Fruit fly (Drosophila melanogaster) whole organism, embryonic: Measurements from ENCODE around the gene g.

Experiments
- Atf3 ChIP-seq: fragments of 200-800 bp; sonication (Bioruptor generic); optimal IDR thresholded peaks from 3 replicates; lab custom pipeline; 2016; ENCODE audit warnings: missing biosample characterization, missing genetic modification characterization
- BEAF-32 ChIP-seq: fragments of 200-800 bp; sonication (Bioruptor generic); optimal IDR thresholded peaks from 3 replicates; lab custom pipeline; 2017; ENCODE audit warnings: missing biosample characterization, missing genetic modification characterization, mild to moderate bottlenecking, moderate library complexity, missing genetic modification reagents
- Bgb ChIP-seq: fragments of 200-800 bp; sonication (Bioruptor generic); IDR thresholded peaks from 2 replicates; pipeline ENCODE4 v1.3.6; 2022; ENCODE audit warnings: missing biosample characterization, missing genetic modification characterization; ENCODE audit not compliant: partially characterized antibody
- Bteb2 ChIP-seq: fragments of 200-800 bp; sonication (Bioruptor generic); optimal IDR thresholded peaks from 2 replicates; lab custom pipeline; 2016; ENCODE audit warnings: missing biosample characterization, missing genetic modification characterization
- CG11398 ChIP-seq: fragments of 200-800 bp; sonication (Bioruptor generic); optimal IDR thresholded peaks from 2 replicates; lab custom pipeline; 2016; ENCODE audit warnings: missing biosample characterization, missing genetic modification characterization
- CG11456 ChIP-seq: fragments of 200-800 bp; sonication (Bioruptor generic); IDR thresholded peaks from 3 replicates; pipeline ENCODE4 v1.3.6; 2022; ENCODE audit warnings: missing biosample characterization, missing genetic modification characterization
- CG11504 ChIP-seq: fragments of 200-800 bp; sonication (Bioruptor generic); optimal IDR thresholded peaks from 3 replicates; lab custom pipeline; 2019; ENCODE audit warnings: missing biosample characterization, mild to moderate bottlenecking, missing genetic modification characterization, moderate library complexity
- CG12391 ChIP-seq: fragments of 200-800 bp; sonication (Bioruptor generic); optimal IDR thresholded peaks from 3 replicates; lab custom pipeline; 2018; ENCODE audit warnings: missing biosample characterization, mild to moderate bottlenecking, missing genetic modification characterization, moderate library complexity
- CG13894 ChIP-seq: fragments of 200-800 bp; sonication (Bioruptor generic); optimal IDR thresholded peaks from 3 replicates; lab custom pipeline; 2018; ENCODE audit warnings: missing biosample characterization, mild to moderate bottlenecking, missing genetic modification characterization, moderate library complexity
- CG17361 ChIP-seq: fragments of 200-800 bp; sonication (Bioruptor generic); IDR thresholded peaks from 3 replicates; pipeline ENCODE4 v1.3.6; 2022; ENCODE audit warnings: missing biosample characterization, missing genetic modification characterization
- CG2120 ChIP-seq: fragments of 200-800 bp; sonication (Bioruptor generic); optimal IDR thresholded peaks from 3 replicates; lab custom pipeline; 2016; ENCODE audit warnings: missing biosample characterization, missing genetic modification characterization
- CG2129 ChIP-seq: fragments of 200-800 bp; sonication (Bioruptor generic); IDR thresholded peaks from 2 replicates; pipeline ENCODE4 v1.3.6; 2022; ENCODE audit warnings: missing biosample characterization, missing genetic modification characterization; ENCODE audit not compliant: partially characterized antibody
- CG3163 ChIP-seq: fragments of 200-800 bp; sonication (Bioruptor generic); optimal IDR thresholded peaks from 3 replicates; lab custom pipeline; 2016; ENCODE audit warnings: missing biosample characterization, missing genetic modification characterization
- CG3838 ChIP-seq: fragments of 200-800 bp; sonication (Bioruptor generic); optimal IDR thresholded peaks from 3 replicates; lab custom pipeline; 2016; ENCODE audit warnings: missing biosample characterization, missing genetic modification characterization
- CG42726 ChIP-seq: fragments of 200-800 bp; sonication (Bioruptor generic); IDR thresholded peaks from 2 replicates; pipeline ENCODE4 v1.3.6; 2022; ENCODE audit warnings: missing biosample characterization, missing genetic modification characterization; ENCODE audit not compliant: partially characterized antibody
- CG4282 ChIP-seq: fragments of 200-800 bp; sonication (Bioruptor generic); optimal IDR thresholded peaks from 2 replicates; lab custom pipeline; 2016; ENCODE audit warnings: missing biosample characterization, missing genetic modification characterization
- CG43689 ChIP-seq: fragments of 200-800 bp; sonication (Bioruptor generic); IDR thresholded peaks from 2 replicates; pipeline ENCODE4 v1.3.6; 2022; ENCODE audit warnings: missing biosample characterization, missing genetic modification characterization
- CG4820 ChIP-seq: fragments of 200-800 bp; sonication (Bioruptor generic); optimal IDR thresholded peaks from 3 replicates; lab custom pipeline; 2016; ENCODE audit warnings: missing biosample characterization, missing genetic modification characterization
- CG5180 ChIP-seq: fragments of 200-800 bp; sonication (Bioruptor generic); optimal IDR thresholded peaks from 3 replicates; lab custom pipeline; 2017; ENCODE audit warnings: missing biosample characterization, missing genetic modification characterization, mild to moderate bottlenecking, moderate library complexity, missing genetic modification reagents
- CG5953 ChIP-seq: fragments of 200-800 bp; sonication (Bioruptor generic); IDR thresholded peaks from 2 replicates; pipeline ENCODE4 v1.3.6; 2022; ENCODE audit warnings: missing biosample characterization, missing genetic modification characterization
- CG6813 ChIP-seq: fragments of 200-800 bp; sonication (Bioruptor generic); optimal IDR thresholded peaks from 2 replicates; lab custom pipeline; 2017; ENCODE audit warnings: missing biosample characterization, missing genetic modification characterization, mild to moderate bottlenecking, moderate library complexity, missing genetic modification reagents
- Lhr ChIP-seq: fragments of 200-800 bp; sonication (Bioruptor generic); optimal IDR thresholded peaks from 3 replicates; lab custom pipeline; 2017; ENCODE audit warnings: mild to moderate bottlenecking, missing biosample characterization, missing genetic modification reagents, missing genetic modification characterization
- MTF-1 ChIP-seq: fragments of 200-800 bp; sonication (Bioruptor generic); optimal IDR thresholded peaks from 2 replicates; lab custom pipeline; 2018; ENCODE audit warnings: missing biosample characterization, mild to moderate bottlenecking, missing genetic modification characterization, borderline replicate concordance
- Mad ChIP-seq: fragments of 200-800 bp; sonication (Bioruptor generic); optimal IDR thresholded peaks from 2 replicates; lab custom pipeline; 2016; ENCODE audit warnings: missing biosample characterization, missing genetic modification characterization
- Sox102F ChIP-seq: fragments of 200-800 bp; sonication (Bioruptor generic); optimal IDR thresholded peaks from 2 replicates; lab custom pipeline; 2018; ENCODE audit warnings: missing biosample characterization, mild to moderate bottlenecking, missing genetic modification characterization, moderate library complexity
- Xbp1 ChIP-seq: fragments of 200-800 bp; sonication (Bioruptor generic); optimal IDR thresholded peaks from 3 replicates; lab custom pipeline; 2016; ENCODE audit warnings: missing biosample characterization, mild to moderate bottlenecking, missing genetic modification characterization
- Xrp1 ChIP-seq: fragments of 200-800 bp; sonication (Bioruptor generic); IDR thresholded peaks from 2 replicates; pipeline ENCODE4 v1.3.6; 2022; ENCODE audit warnings: missing biosample characterization, missing genetic modification characterization
- aop ChIP-seq: fragments of 200-800 bp; sonication (Bioruptor generic); IDR thresholded peaks from 2 replicates; pipeline ENCODE4 v1.3.6; 2022; ENCODE audit warnings: missing biosample characterization, missing genetic modification characterization
- cad ChIP-seq: fragments of >200 bp; optimal IDR thresholded peaks from 2 replicates; lab custom pipeline; 2017; ENCODE audit warnings: missing biosample characterization, missing genetic modification characterization
- chm ChIP-seq: fragments of 200-800 bp; sonication (Bioruptor generic); IDR thresholded peaks from 2 replicates; pipeline ENCODE4 v1.3.6; 2022; ENCODE audit warnings: missing biosample characterization, missing genetic modification characterization
- dmrt11E ChIP-seq: fragments of 200-800 bp; sonication (Bioruptor generic); optimal IDR thresholded peaks from 3 replicates; lab custom pipeline; 2018; ENCODE audit warnings: missing biosample characterization, mild to moderate bottlenecking, missing genetic modification characterization, moderate library complexity
- en ChIP-seq: fragments of 200-800 bp; sonication (Bioruptor generic); optimal IDR thresholded peaks from 2 replicates; lab custom pipeline; 2016; ENCODE audit warnings: missing biosample characterization, missing genetic modification characterization
- ftz-f1 ChIP-seq: fragments of 200-800 bp; sonication (Bioruptor generic); optimal IDR thresholded peaks from 2 replicates; lab custom pipeline; 2016; ENCODE audit warnings: missing biosample characterization, missing genetic modification characterization
- h ChIP-seq: fragments of >200 bp; optimal IDR thresholded peaks from 2 replicates; lab custom pipeline; 2017
- ind ChIP-seq: fragments of 200-800 bp; sonication (Bioruptor generic); optimal IDR thresholded peaks from 3 replicates; lab custom pipeline; 2016; ENCODE audit warnings: missing biosample characterization, missing genetic modification characterization
- insv ChIP-seq, 2 experiments: fragments of 200-800 bp; sonication (Bioruptor generic); optimal IDR thresholded peaks; 3 replicates each; lab custom pipeline; 2016 to 2018; ENCODE audit warnings: missing biosample characterization in 2 of 2, missing genetic modification characterization in 2 of 2
- otp ChIP-seq: fragments of 200-800 bp; sonication (Bioruptor generic); IDR thresholded peaks from 3 replicates; pipeline ENCODE4, ENCODE4 v1.3.6; 2022; ENCODE audit warnings: missing biosample characterization, missing genetic modification characterization
- prd ChIP-seq, 3 experiments: fragments of >200 bp in 2 of 3; fragments of 200-800 bp in 1 of 3; sonication (Bioruptor generic) in 1 of 3; optimal IDR thresholded peaks in 2 of 3; IDR thresholded peaks in 1 of 3; 2 replicates in 2 of 3; 3 replicates in 1 of 3; pipeline versions ENCODE4 v1.3.6 to Lab custom; 2017 to 2022; ENCODE audit warnings: missing biosample characterization in 1 of 3, missing genetic modification characterization in 1 of 3
- sc ChIP-seq, 3 experiments: fragments of >200 bp in 2 of 3; fragments of 200-800 bp in 1 of 3; sonication (Bioruptor generic) in 1 of 3; optimal IDR thresholded peaks; 2 replicates in 2 of 3; 3 replicates in 1 of 3; lab custom pipeline; 2017; ENCODE audit warnings: mild to moderate bottlenecking in 1 of 3, missing biosample characterization in 1 of 3, missing genetic modification characterization in 1 of 3, missing genetic modification reagents in 1 of 3
- sd ChIP-seq: fragments of 200-800 bp; sonication (Bioruptor generic); optimal IDR thresholded peaks from 3 replicates; lab custom pipeline; 2018; ENCODE audit warnings: missing biosample characterization, mild to moderate bottlenecking, missing genetic modification characterization, moderate library complexity
- sima ChIP-seq: fragments of 200-800 bp; sonication (Bioruptor generic); optimal IDR thresholded peaks from 2 replicates; lab custom pipeline; 2016; ENCODE audit warnings: missing biosample characterization, missing genetic modification characterization
- slp2 ChIP-seq: fragments of 200-800 bp; sonication (Bioruptor generic); optimal IDR thresholded peaks from 2 replicates; lab custom pipeline; 2016; ENCODE audit warnings: missing biosample characterization, missing genetic modification characterization
- so ChIP-seq: fragments of 200-800 bp; sonication (Bioruptor generic); IDR thresholded peaks from 3 replicates; pipeline ENCODE4 v1.3.6; 2022; ENCODE audit warnings: missing biosample characterization, missing genetic modification characterization
- trh ChIP-seq: fragments of 200-800 bp; sonication (Bioruptor generic); optimal IDR thresholded peaks from 2 replicates; lab custom pipeline; 2016; ENCODE audit warnings: missing biosample characterization, missing genetic modification characterization
- ttk ChIP-seq: fragments of 200-800 bp; sonication (Bioruptor generic); IDR thresholded peaks from 2 replicates; pipeline ENCODE4 v2.1.2; 2022; ENCODE audit warnings: missing biosample characterization, missing genetic modification characterization
- tup ChIP-seq: fragments of 200-800 bp; sonication (Bioruptor generic); optimal IDR thresholded peaks from 2 replicates; lab custom pipeline; 2016; ENCODE audit warnings: missing biosample characterization, mild to moderate bottlenecking, missing genetic modification characterization, moderate library complexity
- vfl ChIP-seq: fragments of 200-800 bp; sonication (Bioruptor generic); optimal IDR thresholded peaks from 2 replicates; lab custom pipeline; 2016; ENCODE audit warnings: missing biosample characterization, missing genetic modification characterization
- wek ChIP-seq: fragments of 200-800 bp; sonication (Bioruptor generic); optimal IDR thresholded peaks from 3 replicates; lab custom pipeline; 2018; ENCODE audit warnings: missing biosample characterization, mild to moderate bottlenecking, missing genetic modification characterization, moderate library complexity
- wor ChIP-seq: fragments of 200-800 bp; sonication (Bioruptor generic); IDR thresholded peaks from 2 replicates; pipeline ENCODE4 v1.3.6; 2022; ENCODE audit warnings: missing biosample characterization, missing genetic modification characterization
- z ChIP-seq: fragments of 200-800 bp; sonication (Bioruptor generic); IDR thresholded peaks from 3 replicates; pipeline ENCODE4 v1.3.6; 2022; ENCODE audit warnings: missing biosample characterization, missing genetic modification characterization

The g gene

DNA sequence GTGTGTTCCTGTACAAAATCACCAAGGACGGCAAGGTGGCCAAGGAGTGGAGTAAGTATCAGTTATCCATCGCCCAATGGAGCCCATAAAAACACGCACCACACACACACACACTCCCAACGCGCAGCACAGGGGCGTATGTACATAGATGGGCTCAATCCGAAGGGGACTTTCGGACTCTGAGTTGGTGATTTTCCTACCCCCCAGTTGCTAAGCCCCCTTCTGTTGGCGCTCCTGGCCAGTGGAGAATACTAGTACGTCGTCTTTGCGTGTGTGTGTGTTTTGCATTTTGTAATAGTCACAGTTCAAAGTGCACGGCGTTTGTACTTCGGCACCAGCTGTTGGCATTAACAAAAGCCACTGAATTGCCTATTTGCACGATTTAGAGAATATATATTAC lies 4.0 kb upstream of the g start (continued):
- TF ChIP-seq BEAF-32 (GFP tag; lab: Kevin White, UChicago): no peak
- peak; percentile 36; the same call in 1 of the 2 replicates for TF ChIP-seq CG43689 (GFP tag; lab: Robert Waterston, UW)
- TF ChIP-seq CG13894 (tag; lab: Kevin White, UChicago): peak; percentile 74
- peak; percentile 77 for TF ChIP-seq Sox102F (GFP tag; lab: Kevin White, UChicago)
- TF ChIP-seq slp2 (GFP tag; lab: Kevin White, UChicago): peak; percentile 39
- peak; percentile 37 for TF ChIP-seq vfl
- peak; percentile 52 for TF ChIP-seq ftz-f1 (GFP tag; lab: Kevin White, UChicago)
- no peak for TF ChIP-seq tup
- TF ChIP-seq sd (tag; lab: Kevin White, UChicago): no peak
- TF ChIP-seq CG42726 (GFP tag; lab: Robert Waterston, UW): no peak
- TF ChIP-seq CG5180: peak; percentile 67
- TF ChIP-seq h: no peak
- TF ChIP-seq CG3838 (GFP tag; lab: Kevin White, UChicago): peak; percentile 14
- TF ChIP-seq CG2129 (GFP tag; lab: Robert Waterston, UW): no peak
- TF ChIP-seq sima: no peak
- TF ChIP-seq otp (GFP tag; lab: Robert Waterston, UW): peak; percentile 75; the same call in 2 of the 3 replicates
- peak; percentile 78 for TF ChIP-seq CG5953 (GFP tag; lab: Robert Waterston, UW)
- peak; percentile 47; the same call in 1 of the 2 replicates for TF ChIP-seq aop (GFP tag; lab: Robert Waterston, UW)
- no peak for TF ChIP-seq sc (optimal IDR thresholded peaks at IDR 0.05; lab: Kevin White, UChicago)
- TF ChIP-seq sc (GFP tag; optimal IDR thresholded peaks at IDR 0.05; lab: Kevin White, UChicago): peak; percentile 15
- peak; percentile 95 for TF ChIP-seq CG11456
- no peak for TF ChIP-seq insv (GFP tag; optimal IDR thresholded peaks at IDR 0.05; lab: Kevin White, UChicago)
- no peak for TF ChIP-seq cad (GFP tag; lab: Kevin White, UChicago)
- peak; percentile 83 for TF ChIP-seq CG6813 (GFP tag; lab: Kevin White, UChicago)
- TF ChIP-seq CG11398 (GFP tag; lab: Kevin White, UChicago): peak; percentile 40
- peak; percentile 53; the same call in 1 of the 3 replicates for TF ChIP-seq z (GFP tag; lab: Robert Waterston, UW)
- peak; percentile 89 for TF ChIP-seq CG2120 (GFP tag; lab: Kevin White, UChicago)
- peak; percentile 55 for TF ChIP-seq CG4820 (GFP tag; lab: Kevin White, UChicago)
- TF ChIP-seq so (GFP tag; lab: Robert Waterston, UW): peak; percentile 62; the same call in 1 of the 3 replicates
- no peak; the same call in 2 of the 3 replicates for TF ChIP-seq CG17361
- peak; percentile 82 for TF ChIP-seq Mad
- no peak for TF ChIP-seq Bgb (GFP tag; lab: Robert Waterston, UW)
- TF ChIP-seq wor (GFP tag; lab: Robert Waterston, UW): peak; percentile 29; the same call in 1 of the 2 replicates
- TF ChIP-seq trh (GFP tag; lab: Kevin White, UChicago): no peak
- TF ChIP-seq Lhr (GFP tag; lab: Kevin White, UChicago): no peak
- TF ChIP-seq CG4282 (GFP tag; lab: Kevin White, UChicago): peak; percentile 55
- TF ChIP-seq chm (GFP tag; lab: Robert Waterston, UW): peak; percentile 81
- peak; percentile 46 for TF ChIP-seq dmrt11E (tag; lab: Kevin White, UChicago)
- peak; percentile 86 for TF ChIP-seq ind (GFP tag; lab: Kevin White, UChicago)
- TF ChIP-seq ttk: peak; percentile 67
- TF ChIP-seq MTF-1: peak; percentile 75
- TF ChIP-seq Bteb2 (GFP tag; lab: Kevin White, UChicago): peak; percentile 56
- TF ChIP-seq wek: peak; percentile 35
- TF ChIP-seq Xrp1 (GFP tag; lab: Robert Waterston, UW): peak; percentile 86
- no peak for TF ChIP-seq prd (optimal IDR thresholded peaks at IDR 0.05; lab: Kevin White, UChicago)
- TF ChIP-seq prd (GFP tag; IDR thresholded peaks at IDR 0.05; lab: Robert Waterston, UW): peak; percentile 88
- peak; percentile 58 for TF ChIP-seq Atf3 (GFP tag; lab: Kevin White, UChicago)
- peak; percentile 86 for TF ChIP-seq Xbp1 (GFP tag; lab: Kevin White, UChicago)
- no peak for TF ChIP-seq CG3163 (GFP tag; lab: Kevin White, UChicago)
- no peak for TF ChIP-seq en (GFP tag; lab: Kevin White, UChicago)
- peak; percentile 66 for TF ChIP-seq CG12391 (tag; lab: Kevin White, UChicago)
- TF ChIP-seq CG11504 (tag; lab: Kevin White, UChicago): peak; percentile 80
